Fruit fly (Drosophila melanogaster) whole organism, prepupa: ENCODE data around the gene CG32192.

Source experiments
- Blimp-1 ChIP-seq: fragments of 200-800 bp; sonication (Bioruptor generic); optimal IDR thresholded peaks from 3 replicates; lab custom pipeline; 2017; ENCODE audit warnings: missing biosample characterization, missing genetic modification characterization, mild to moderate bottlenecking, moderate library complexity, missing genetic modification reagents
- CG10631 ChIP-seq: fragments of 200-800 bp; sonication (Bioruptor generic); optimal IDR thresholded peaks from 2 replicates; lab custom pipeline; 2016; ENCODE audit warnings: missing biosample characterization, missing genetic modification characterization
- CG11294 ChIP-seq: fragments of 200-800 bp; sonication (Bioruptor generic); IDR thresholded peaks from 2 replicates; pipeline ENCODE4 v1.3.6; 2022; ENCODE audit warnings: missing biosample characterization, missing genetic modification characterization
- CG11902 ChIP-seq: fragments of 200-800 bp; sonication (Bioruptor generic); optimal IDR thresholded peaks from 3 replicates; lab custom pipeline; 2016; ENCODE audit warnings: missing biosample characterization, missing genetic modification characterization
- CG15336 ChIP-seq: fragments of 200-800 bp; sonication (Bioruptor generic); IDR thresholded peaks from 2 replicates; pipeline ENCODE4 v1.3.6; 2022; ENCODE audit warnings: missing biosample characterization, missing genetic modification characterization
- CG1621 ChIP-seq: fragments of 200-800 bp; sonication (Bioruptor generic); optimal IDR thresholded peaks from 3 replicates; lab custom pipeline; 2018; ENCODE audit warnings: missing biosample characterization, mild to moderate bottlenecking, missing genetic modification characterization
- CG16779 ChIP-seq: fragments of 200-800 bp; sonication (Bioruptor generic); optimal IDR thresholded peaks from 3 replicates; lab custom pipeline; 2017; ENCODE audit warnings: missing biosample characterization, mild to moderate bottlenecking, missing genetic modification characterization
- CG3032 ChIP-seq: fragments of 200-800 bp; optimal IDR thresholded peaks from 2 replicates; lab custom pipeline; 2019; ENCODE audit warnings: missing biosample characterization, mild to moderate bottlenecking, missing genetic modification characterization, moderate library complexity
- CG34406 ChIP-seq: fragments of 200-800 bp; sonication (Bioruptor generic); optimal IDR thresholded peaks from 3 replicates; lab custom pipeline; 2016; ENCODE audit warnings: missing biosample characterization, missing genetic modification characterization
- CG3919 ChIP-seq: fragments of 200-800 bp; sonication (Bioruptor generic); optimal IDR thresholded peaks from 3 replicates; lab custom pipeline; 2016; ENCODE audit warnings: missing biosample characterization, missing genetic modification characterization
- CG4318 ChIP-seq: fragments of 200-800 bp; sonication (Bioruptor generic); optimal IDR thresholded peaks from 3 replicates; lab custom pipeline; 2017; ENCODE audit warnings: missing biosample characterization, mild to moderate bottlenecking, missing genetic modification characterization
- CG6163 ChIP-seq: fragments of 200-800 bp; sonication (Bioruptor generic); IDR thresholded peaks from 3 replicates; pipeline ENCODE4 v1.3.6; 2022; ENCODE audit warnings: missing biosample characterization, missing genetic modification characterization
- CG6276 ChIP-seq: fragments of 200-800 bp; sonication (Bioruptor generic); optimal IDR thresholded peaks from 2 replicates; lab custom pipeline; 2017; ENCODE audit warnings: missing biosample characterization, mild to moderate bottlenecking, missing genetic modification characterization
- CG6792 ChIP-seq: fragments of 200-800 bp; sonication (Bioruptor generic); optimal IDR thresholded peaks from 3 replicates; lab custom pipeline; 2016; ENCODE audit warnings: missing biosample characterization, missing genetic modification characterization
- CG6808 ChIP-seq: fragments of 200-800 bp; sonication (Bioruptor generic); optimal IDR thresholded peaks from 3 replicates; lab custom pipeline; 2017; ENCODE audit warnings: missing biosample characterization, missing genetic modification characterization, mild to moderate bottlenecking, moderate library complexity, missing genetic modification reagents
- CG6854 ChIP-seq: fragments of 200-800 bp; sonication (Bioruptor generic); optimal IDR thresholded peaks from 2 replicates; lab custom pipeline; 2017; ENCODE audit warnings: missing biosample characterization, mild to moderate bottlenecking, missing genetic modification characterization
- CG7368 ChIP-seq: fragments of 200-800 bp; sonication (Bioruptor generic); optimal IDR thresholded peaks from 3 replicates; lab custom pipeline; 2016; ENCODE audit warnings: missing biosample characterization, missing genetic modification characterization
- CG8119 ChIP-seq: fragments of 200-800 bp; sonication (Bioruptor generic); IDR thresholded peaks from 3 replicates; pipeline ENCODE4 v1.3.6; 2022; ENCODE audit warnings: missing biosample characterization, missing genetic modification characterization
- CG8319 ChIP-seq: fragments of 200-800 bp; sonication (Bioruptor generic); optimal IDR thresholded peaks from 3 replicates; lab custom pipeline; 2016; ENCODE audit warnings: missing biosample characterization, missing genetic modification characterization
- CG8632 ChIP-seq: fragments of 200-800 bp; sonication (Bioruptor generic); optimal IDR thresholded peaks from 3 replicates; lab custom pipeline; 2016; ENCODE audit warnings: missing biosample characterization, missing genetic modification characterization
- CG9139 ChIP-seq: fragments of 200-800 bp; sonication (Bioruptor generic); optimal IDR thresholded peaks from 3 replicates; lab custom pipeline; 2017; ENCODE audit warnings: missing biosample characterization, mild to moderate bottlenecking, missing genetic modification characterization
- Eip75B ChIP-seq: fragments of 200-800 bp; sonication (Bioruptor generic); optimal IDR thresholded peaks from 3 replicates; lab custom pipeline; 2016; ENCODE audit warnings: missing biosample characterization, missing genetic modification characterization
- Eip78C ChIP-seq: fragments of 200-800 bp; sonication (Bioruptor generic); peaks from one replicate; lab custom pipeline; 2016; ENCODE audit warnings: missing biosample characterization, missing genetic modification characterization
- Eip93F ChIP-seq: fragments of 200-800 bp; sonication (Bioruptor generic); optimal IDR thresholded peaks from 2 replicates; lab custom pipeline; 2016; ENCODE audit warnings: missing biosample characterization, mild to moderate bottlenecking, missing genetic modification characterization
- Ets21C ChIP-seq: fragments of 200-800 bp; sonication (Bioruptor generic); optimal IDR thresholded peaks from 3 replicates; lab custom pipeline; 2016; ENCODE audit warnings: missing biosample characterization, missing genetic modification characterization
- Ets96B ChIP-seq: fragments of 200-800 bp; optimal IDR thresholded peaks from 2 replicates; lab custom pipeline; 2019; ENCODE audit warnings: missing biosample characterization, mild to moderate bottlenecking, missing genetic modification characterization, moderate library complexity
- Gug ChIP-seq: fragments of 200-800 bp; sonication (Bioruptor generic); IDR thresholded peaks from 2 replicates; pipeline ENCODE4 v1.3.6; 2022; ENCODE audit warnings: missing biosample characterization, missing genetic modification characterization
- Hr39 ChIP-seq: fragments of 200-800 bp; sonication (Bioruptor generic); optimal IDR thresholded peaks from 2 replicates; lab custom pipeline; 2016; ENCODE audit warnings: missing biosample characterization, missing genetic modification characterization
- Hr4 ChIP-seq: fragments of 200-800 bp; sonication (Bioruptor generic); optimal IDR thresholded peaks from 3 replicates; lab custom pipeline; 2016; ENCODE audit warnings: missing biosample characterization, missing genetic modification characterization
- Lpt ChIP-seq: fragments of 200-800 bp; sonication (Bioruptor generic); optimal IDR thresholded peaks from 3 replicates; lab custom pipeline; 2016; ENCODE audit warnings: missing biosample characterization, missing genetic modification characterization
- Met ChIP-seq: fragments of 200-800 bp; sonication (Bioruptor generic); optimal IDR thresholded peaks from 3 replicates; lab custom pipeline; 2016; ENCODE audit warnings: missing biosample characterization, missing genetic modification characterization
- OdsH ChIP-seq: fragments of 200-800 bp; sonication (Bioruptor generic); optimal IDR thresholded peaks from 3 replicates; lab custom pipeline; 2016; ENCODE audit warnings: missing biosample characterization, missing genetic modification characterization
- Smox ChIP-seq: fragments of 200-800 bp; sonication (Bioruptor generic); optimal IDR thresholded peaks from 3 replicates; lab custom pipeline; 2016; ENCODE audit warnings: missing biosample characterization, missing genetic modification characterization
- Sox102F ChIP-seq: fragments of 200-800 bp; sonication (Bioruptor generic); optimal IDR thresholded peaks from 2 replicates; lab custom pipeline; 2016; ENCODE audit warnings: missing biosample characterization, mild to moderate bottlenecking, missing genetic modification characterization
- Sox14 ChIP-seq: fragments of 200-800 bp; sonication (Bioruptor generic); optimal IDR thresholded peaks from 3 replicates; lab custom pipeline; 2016; ENCODE audit warnings: missing biosample characterization, missing genetic modification characterization
- Sox15 ChIP-seq: fragments of 200-800 bp; sonication (Bioruptor generic); optimal IDR thresholded peaks from 3 replicates; lab custom pipeline; 2016; ENCODE audit warnings: missing biosample characterization, missing genetic modification characterization
- achi ChIP-seq: fragments of 200-800 bp; sonication (Bioruptor generic); optimal IDR thresholded peaks from 3 replicates; lab custom pipeline; 2016; ENCODE audit warnings: missing biosample characterization, missing genetic modification characterization
- acj6 ChIP-seq: fragments of 200-800 bp; sonication (Bioruptor generic); optimal IDR thresholded peaks from 3 replicates; lab custom pipeline; 2016; ENCODE audit warnings: missing biosample characterization, missing genetic modification characterization
- cyc ChIP-seq: fragments of 200-800 bp; sonication (Bioruptor generic); optimal IDR thresholded peaks from 3 replicates; lab custom pipeline; 2016; ENCODE audit warnings: missing biosample characterization, missing genetic modification characterization
- dac ChIP-seq: fragments of 200-800 bp; sonication (Bioruptor generic); optimal IDR thresholded peaks from 2 replicates; lab custom pipeline; 2017; ENCODE audit warnings: missing biosample characterization, mild to moderate bottlenecking, missing genetic modification characterization
- dsx ChIP-seq: fragments of 200-800 bp; optimal IDR thresholded peaks from 3 replicates; lab custom pipeline; 2019; ENCODE audit warnings: missing biosample characterization, mild to moderate bottlenecking, missing genetic modification characterization, moderate library complexity; ENCODE audit not compliant: poor library complexity, severe bottlenecking
- eg ChIP-seq: fragments of 200-800 bp; sonication (Bioruptor generic); IDR thresholded peaks from 3 replicates; pipeline ENCODE4 v1.3.6; 2022; ENCODE audit warnings: missing biosample characterization, missing genetic modification characterization
- esn ChIP-seq: fragments of 200-800 bp; sonication (Bioruptor generic); optimal IDR thresholded peaks from 2 replicates; lab custom pipeline; 2016; ENCODE audit warnings: missing biosample characterization, mild to moderate bottlenecking, missing genetic modification characterization, moderate library complexity
- fd59A ChIP-seq: fragments of 200-800 bp; sonication (Bioruptor generic); optimal IDR thresholded peaks from 2 replicates; lab custom pipeline; 2017; ENCODE audit warnings: missing biosample characterization, mild to moderate bottlenecking, missing genetic modification characterization, missing genetic modification reagents
- fd85E ChIP-seq: fragments of 200-800 bp; sonication (Bioruptor generic); optimal IDR thresholded peaks from 3 replicates; lab custom pipeline; 2016; ENCODE audit warnings: missing biosample characterization, missing genetic modification characterization
- fkh ChIP-seq: fragments of 200-800 bp; sonication (Bioruptor generic); optimal IDR thresholded peaks from 3 replicates; lab custom pipeline; 2017; ENCODE audit warnings: missing biosample characterization, mild to moderate bottlenecking, missing genetic modification characterization, moderate library complexity
- lz ChIP-seq: fragments of 200-800 bp; sonication (Bioruptor generic); optimal IDR thresholded peaks from 3 replicates; lab custom pipeline; 2016; ENCODE audit warnings: missing biosample characterization, missing genetic modification characterization
- net ChIP-seq: fragments of 200-800 bp; sonication (Bioruptor generic); optimal IDR thresholded peaks from 3 replicates; lab custom pipeline; 2016; ENCODE audit warnings: missing biosample characterization, missing genetic modification characterization
- pdm3 ChIP-seq: fragments of 200-800 bp; sonication (Bioruptor generic); optimal IDR thresholded peaks from 3 replicates; lab custom pipeline; 2016; ENCODE audit warnings: missing biosample characterization, missing genetic modification characterization
- ss ChIP-seq, 2 experiments: fragments of 200-800 bp; sonication (Bioruptor generic); optimal IDR thresholded peaks; 2 replicates in 1 of 2; 3 replicates in 1 of 2; lab custom pipeline; 2017 to 2018; ENCODE audit warnings: mild to moderate bottlenecking in 2 of 2, missing biosample characterization in 2 of 2, missing genetic modification characterization in 2 of 2, moderate library complexity in 1 of 2
- svp ChIP-seq: fragments of 200-800 bp; sonication (Bioruptor generic); peaks from one replicate; lab custom pipeline; 2016; ENCODE audit warnings: missing biosample characterization, missing genetic modification characterization
- topi ChIP-seq: fragments of 200-800 bp; sonication (Bioruptor generic); optimal IDR thresholded peaks from 3 replicates; lab custom pipeline; 2016; ENCODE audit warnings: missing biosample characterization, missing genetic modification characterization
- vri ChIP-seq: fragments of 200-800 bp; sonication (Bioruptor generic); optimal IDR thresholded peaks from 3 replicates; lab custom pipeline; 2016; ENCODE audit warnings: missing biosample characterization, mild to moderate bottlenecking, missing genetic modification characterization

CG32192 gene

DNA sequence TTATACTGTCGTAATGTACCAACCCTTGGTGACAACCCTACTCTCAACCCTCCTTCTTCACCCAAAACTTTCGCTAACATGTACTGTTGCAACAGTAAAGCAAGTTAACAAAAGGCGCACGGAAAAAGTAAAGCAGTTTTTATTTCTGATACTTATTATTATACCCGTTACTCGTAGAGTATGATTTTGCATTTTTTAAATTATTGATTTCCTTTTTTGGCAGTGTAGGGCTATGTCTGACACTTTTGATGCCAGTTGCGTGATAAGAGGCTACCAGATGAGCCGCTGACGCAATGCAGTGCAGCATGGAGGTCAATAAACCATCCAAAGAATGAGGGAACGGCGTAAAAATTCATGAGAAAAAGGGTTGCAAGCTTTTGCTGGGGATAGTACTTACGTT lies 35.7 kb downstream of the CG32192 start:
- peak; percentile 6 for TF ChIP-seq CG1621 (tag; lab: Kevin White, UChicago)
- no peak for TF ChIP-seq lz (GFP tag; lab: Kevin White, UChicago)
- TF ChIP-seq CG11294 (GFP tag; lab: Robert Waterston, UW), result no peak
- TF ChIP-seq CG8119, result no peak
- TF ChIP-seq Smox (GFP tag; lab: Kevin White, UChicago), result no peak
- no peak for TF ChIP-seq Eip93F (GFP tag; lab: Kevin White, UChicago)
- no peak for TF ChIP-seq Blimp-1
- TF ChIP-seq fkh, result no peak
- TF ChIP-seq Eip78C (GFP tag; lab: Kevin White, UChicago), result peak; percentile 53
- TF ChIP-seq svp, result peak; percentile 90
- peak; percentile 3 for TF ChIP-seq achi (GFP tag; lab: Kevin White, UChicago)
- no peak for TF ChIP-seq CG15336 (GFP tag; lab: Robert Waterston, UW)
- no peak for TF ChIP-seq CG8319 (GFP tag; lab: Kevin White, UChicago)
- TF ChIP-seq Eip75B (GFP tag; lab: Kevin White, UChicago), result no peak
- TF ChIP-seq CG11902, result no peak
- peak; percentile 22 for TF ChIP-seq CG3919
- no peak for TF ChIP-seq fd59A (GFP tag; lab: Kevin White, UChicago)
- TF ChIP-seq net (GFP tag; lab: Kevin White, UChicago), result no peak
- no peak for TF ChIP-seq CG6276 (GFP tag; lab: Kevin White, UChicago)
- TF ChIP-seq Met (GFP tag; lab: Kevin White, UChicago), result peak; percentile 25
- TF ChIP-seq ss (GFP tag; optimal IDR thresholded peaks at IDR 0.05; lab: Kevin White, UChicago), result no peak
- peak; percentile 18 for TF ChIP-seq dsx (GFP tag; lab: Kevin White, UChicago)
- TF ChIP-seq topi, result no peak
- no peak for TF ChIP-seq CG6792
- no peak for TF ChIP-seq CG10631 (GFP tag; lab: Kevin White, UChicago)
- no peak for TF ChIP-seq CG34406
- TF ChIP-seq CG6808 (GFP tag; lab: Kevin White, UChicago), result peak; percentile 7
- TF ChIP-seq esn (GFP tag; lab: Kevin White, UChicago), result peak; percentile 9
- TF ChIP-seq CG6854 (GFP tag; lab: Kevin White, UChicago), result no peak
- TF ChIP-seq CG3032, result no peak
- peak; percentile 37 for TF ChIP-seq Sox14 (GFP tag; lab: Kevin White, UChicago)
- TF ChIP-seq Sox102F (GFP tag; lab: Kevin White, UChicago), result no peak
- TF ChIP-seq OdsH (GFP tag; lab: Kevin White, UChicago), result peak; percentile 19
- TF ChIP-seq Lpt (GFP tag; lab: Kevin White, UChicago), result no peak
- no peak for TF ChIP-seq dac (GFP tag; lab: Kevin White, UChicago)
- no peak for TF ChIP-seq Gug
- no peak for TF ChIP-seq CG8632
- TF ChIP-seq cyc (GFP tag; lab: Kevin White, UChicago), result peak; percentile 17
- TF ChIP-seq Hr4, result peak; percentile 44
- TF ChIP-seq CG9139, result no peak
- TF ChIP-seq CG4318, result no peak
- TF ChIP-seq eg (GFP tag; lab: Robert Waterston, UW), result no peak
- TF ChIP-seq acj6 (GFP tag; lab: Kevin White, UChicago), result no peak
- TF ChIP-seq fd85E, result no peak
- no peak for TF ChIP-seq Sox15 (GFP tag; lab: Kevin White, UChicago)
- no peak for TF ChIP-seq CG6163 (GFP tag; lab: Robert Waterston, UW)
- TF ChIP-seq Ets96B, result peak; percentile 20
- TF ChIP-seq CG7368 (GFP tag; lab: Kevin White, UChicago), result peak; percentile 15
- no peak for TF ChIP-seq CG16779 (tag; lab: Kevin White, UChicago)
- peak; percentile 7 for TF ChIP-seq Hr39 (GFP tag; lab: Kevin White, UChicago)
- TF ChIP-seq pdm3, result peak; percentile 16
- no peak for TF ChIP-seq Ets21C (GFP tag; lab: Kevin White, UChicago)
- TF ChIP-seq vri, result peak; percentile 19
